Fruit fly (Drosophila melanogaster) whole organism, larva: ENCODE measurements around the gene CG32437.

Experiments
- noc ChIP-seq: fragments of 200-800 bp; sonication (Bioruptor generic); optimal IDR thresholded peaks from 3 replicates; lab custom pipeline; 2019; ENCODE audit warnings: missing biosample characterization, mild to moderate bottlenecking, missing genetic modification characterization, moderate library complexity

Gene CG32437

DNA sequence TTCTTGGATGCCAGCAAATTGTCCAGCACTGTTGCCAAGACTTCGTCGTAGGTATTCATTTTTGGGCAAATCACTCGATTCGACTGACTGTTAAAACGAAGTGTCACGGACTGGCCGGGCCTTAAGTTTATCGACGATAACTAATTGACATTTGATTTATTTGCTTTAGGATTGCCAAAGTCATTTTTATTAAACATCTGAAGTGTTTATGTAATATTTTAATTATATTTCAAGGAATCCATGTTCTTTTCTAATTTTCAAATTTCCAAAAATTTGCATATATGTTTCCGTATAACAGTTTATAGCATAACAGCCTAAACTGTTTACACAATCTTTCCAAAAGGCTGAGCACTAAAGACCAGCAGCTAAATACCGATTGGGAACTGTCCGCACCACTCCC is 49.2 kb downstream of the CG32437 start, which contains the start of gene sa:
TSS of gene sa (minus strand) at position 101 of the 400 bp plus-strand sequence.
- TF ChIP-seq noc (tag; lab: Kevin White, UChicago), result no peak
